Worm (Caenorhabditis elegans) whole organism, L1 larva: Measurements from ENCODE around the gene irld-25.

Experiments
- C04F5.9 ChIP-seq: sonication (generic microtip); optimal IDR thresholded peaks from 2 replicates; lab custom pipeline; 2016; ENCODE audit warnings: missing genetic modification characterization, missing compliant biosample characterization
- C16A3.4 ChIP-seq: fragments of 150-350 bp; optimal IDR thresholded peaks from 2 replicates; lab custom pipeline; 2014; ENCODE audit warnings: missing biosample characterization, missing genetic modification characterization
- C34B4.2 ChIP-seq: sonication (generic microtip); optimal IDR thresholded peaks from 2 replicates; lab custom pipeline; 2017; ENCODE audit warnings: mild to moderate bottlenecking, missing genetic modification characterization, missing compliant biosample characterization
- F16B12.6 ChIP-seq: fragments of 150-350 bp; optimal IDR thresholded peaks from 2 replicates; lab custom pipeline; 2014; ENCODE audit warnings: missing biosample characterization, missing genetic modification characterization
- Y116A8C.19 ChIP-seq: sonication (generic microtip); optimal IDR thresholded peaks from 2 replicates; lab custom pipeline; 2016; ENCODE audit warnings: missing compliant biosample characterization, missing genetic modification characterization, borderline replicate concordance
- aly-2 ChIP-seq: fragments of 150-350 bp; optimal IDR thresholded peaks from 2 replicates; lab custom pipeline; 2014; ENCODE audit warnings: missing biosample characterization, missing genetic modification characterization
- ceh-63 ChIP-seq: fragments of 200-800 bp; sonication (Bioruptor generic); optimal IDR thresholded peaks from 2 replicates; lab custom pipeline; 2018; ENCODE audit warnings: mild to moderate bottlenecking, missing genetic modification characterization, missing compliant biosample characterization
- ceh-8 ChIP-seq: fragments of 200-800 bp; sonication (Bioruptor generic); optimal IDR thresholded peaks from 2 replicates; lab custom pipeline; 2018; ENCODE audit warnings: mild to moderate bottlenecking, missing genetic modification characterization, moderate library complexity, missing compliant biosample characterization
- ceh-82 ChIP-seq, 3 experiments: fragments of 150-350 bp in 1 of 3; sonication (generic microtip) in 2 of 3; optimal IDR thresholded peaks; 2 replicates each; lab custom pipeline; 2014 to 2017; ENCODE audit warnings: missing biosample characterization in 3 of 3, missing genetic modification characterization in 3 of 3
- ceh-88 ChIP-seq: fragments of 200-800 bp; sonication (Bioruptor generic); IDR thresholded peaks from 2 replicates; pipeline ENCODE4 v1.3.6; 2022; ENCODE audit warnings: missing genetic modification characterization, missing compliant biosample characterization
- ceh-90 ChIP-seq: sonication (generic microtip); optimal IDR thresholded peaks from 2 replicates; lab custom pipeline; 2016; ENCODE audit warnings: missing genetic modification characterization, missing compliant biosample characterization
- dpl-1 ChIP-seq, 3 experiments: fragments of 150-350 bp in 2 of 3; sonication (generic microtip) in 1 of 3; optimal IDR thresholded peaks; 2 replicates each; lab custom pipeline; 2014 to 2017; ENCODE audit warnings: missing biosample characterization in 3 of 3, missing genetic modification characterization in 3 of 3, missing genetic modification reagents in 3 of 3
- efl-1 ChIP-seq, 4 experiments: fragments of 150-350 bp; optimal IDR thresholded peaks in 3 of 4; peaks in 1 of 4; 1 replicate in 1 of 4; 2 replicates in 3 of 4; lab custom pipeline; 2014; ENCODE audit warnings: missing biosample characterization in 2 of 4, missing genetic modification characterization in 2 of 4, missing genetic modification reagents in 2 of 4
- efl-3 ChIP-seq: fragments of 200-800 bp; sonication (Bioruptor generic); optimal IDR thresholded peaks from 2 replicates; lab custom pipeline; 2018; ENCODE audit warnings: mild to moderate bottlenecking, missing genetic modification characterization, missing compliant biosample characterization
- egl-13 ChIP-seq: sonication (generic microtip); optimal IDR thresholded peaks from 2 replicates; lab custom pipeline; 2016; ENCODE audit warnings: missing genotype, missing genetic modification reagents, missing genetic modification characterization, missing compliant biosample characterization
- elt-2 ChIP-seq: sonication (generic microtip); optimal IDR thresholded peaks from 2 replicates; lab custom pipeline; 2016; ENCODE audit warnings: missing genetic modification characterization, mild to moderate bottlenecking, inconsistent platforms, missing compliant biosample characterization, missing genetic modification reagents
- ets-5 ChIP-seq: fragments of 200-800 bp; sonication (Bioruptor generic); IDR thresholded peaks from 2 replicates; pipeline ENCODE4 v1.3.6; 2022; ENCODE audit warnings: missing genetic modification characterization, missing compliant biosample characterization
- fkh-10 ChIP-seq: sonication (generic microtip); optimal IDR thresholded peaks from 2 replicates; lab custom pipeline; 2017; ENCODE audit warnings: missing biosample characterization, missing genetic modification reagents, missing genetic modification characterization
- fos-1 ChIP-seq: fragments of 150-350 bp; optimal IDR thresholded peaks from 2 replicates; lab custom pipeline; 2014; ENCODE audit warnings: missing biosample characterization, missing genetic modification characterization
- hlh-17 ChIP-seq: fragments of 200-800 bp; sonication (Bioruptor generic); optimal IDR thresholded peaks from 2 replicates; lab custom pipeline; 2018; ENCODE audit warnings: missing genetic modification characterization, mild to moderate bottlenecking, missing compliant biosample characterization, moderate library complexity, borderline replicate concordance
- hlh-4 ChIP-seq: sonication (generic microtip); optimal IDR thresholded peaks from 2 replicates; lab custom pipeline; 2016; ENCODE audit warnings: mild to moderate bottlenecking, missing genetic modification characterization, missing compliant biosample characterization
- isw-1 ChIP-seq: fragments of 200-800 bp; sonication (Bioruptor generic); IDR thresholded peaks from 2 replicates; pipeline ENCODE4 v1.3.6; 2022; ENCODE audit warnings: missing genetic modification characterization, missing compliant biosample characterization
- jun-1 ChIP-seq: fragments of 150-350 bp; optimal IDR thresholded peaks from 2 replicates; lab custom pipeline; 2014; ENCODE audit warnings: missing biosample characterization, missing genetic modification reagents, missing genetic modification characterization
- lin-13 ChIP-seq: fragments of 150-350 bp; optimal IDR thresholded peaks from 2 replicates; lab custom pipeline; 2014; ENCODE audit warnings: missing biosample characterization, missing genetic modification reagents, missing genetic modification characterization
- lin-14 ChIP-seq: fragments of 200-800 bp; sonication (Bioruptor generic); optimal IDR thresholded peaks from 2 replicates; lab custom pipeline; 2018; ENCODE audit warnings: mild to moderate bottlenecking, missing genetic modification characterization, moderate library complexity, missing compliant biosample characterization
- lin-15B ChIP-seq: fragments of 150-350 bp; sonication (generic microtip); optimal IDR thresholded peaks from 3 replicates; lab custom pipeline; 2014; ENCODE audit warnings: missing biosample characterization, missing genetic modification characterization
- lin-35 ChIP-seq, 2 experiments: fragments of 150-350 bp; optimal IDR thresholded peaks; 2 replicates each; lab custom pipeline; 2014; ENCODE audit warnings: missing biosample characterization in 2 of 2, missing genetic modification characterization in 2 of 2, missing genetic modification reagents in 2 of 2
- lir-3 ChIP-seq: sonication (generic microtip); optimal IDR thresholded peaks from 2 replicates; lab custom pipeline; 2016; ENCODE audit warnings: mild to moderate bottlenecking, missing genetic modification characterization, moderate library complexity, missing compliant biosample characterization; ENCODE audit not compliant: poor library complexity
- mab-9 ChIP-seq: fragments of 200-800 bp; sonication (Bioruptor generic); IDR thresholded peaks from 2 replicates; pipeline ENCODE4 v1.3.6; 2022; ENCODE audit warnings: missing genetic modification reagents, missing genetic modification characterization, missing compliant biosample characterization
- mef-2 ChIP-seq: fragments of 150-350 bp; optimal IDR thresholded peaks from 2 replicates; lab custom pipeline; 2014; ENCODE audit warnings: missing biosample characterization, missing genetic modification characterization
- nhr-11 ChIP-seq: fragments of 150-350 bp; optimal IDR thresholded peaks from 2 replicates; lab custom pipeline; 2014; ENCODE audit warnings: missing biosample characterization, missing genetic modification characterization
- nhr-19 ChIP-seq: fragments of 200-800 bp; sonication (Bioruptor generic); conservative IDR thresholded peaks from 2 replicates; pipeline ENCODE4 v1.3.6; 2022; ENCODE audit warnings: missing genetic modification characterization, missing compliant biosample characterization
- nhr-47 ChIP-seq: sonication (generic microtip); optimal IDR thresholded peaks from 2 replicates; lab custom pipeline; 2016; ENCODE audit warnings: mild to moderate bottlenecking, missing genetic modification characterization, moderate library complexity, missing compliant biosample characterization
- nhr-77 ChIP-seq: fragments of 150-350 bp; optimal IDR thresholded peaks from 2 replicates; lab custom pipeline; 2014; ENCODE audit warnings: missing biosample characterization, missing genetic modification characterization
- nhr-85 ChIP-seq: sonication (generic microtip); peaks from one replicate; lab custom pipeline; 2016; ENCODE audit warnings: missing genetic modification characterization, inconsistent platforms, missing compliant biosample characterization
- pqm-1 ChIP-seq: sonication (generic microtip); optimal IDR thresholded peaks from 3 replicates; lab custom pipeline; 2017; ENCODE audit warnings: missing biosample characterization, missing genetic modification characterization
- rnt-1 ChIP-seq: sonication (generic microtip); optimal IDR thresholded peaks from 2 replicates; lab custom pipeline; 2016; ENCODE audit warnings: mild to moderate bottlenecking, missing genetic modification characterization, moderate library complexity, missing compliant biosample characterization
- sox-4 ChIP-seq: sonication (generic microtip); optimal IDR thresholded peaks from 2 replicates; lab custom pipeline; 2016; ENCODE audit warnings: missing genetic modification characterization, missing compliant biosample characterization
- sptf-1 ChIP-seq: fragments of 150-350 bp; optimal IDR thresholded peaks from 2 replicates; lab custom pipeline; 2014; ENCODE audit warnings: missing biosample characterization, missing genetic modification characterization
- sup-37 ChIP-seq: fragments of 200-800 bp; sonication (Bioruptor generic); optimal IDR thresholded peaks from 2 replicates; lab custom pipeline; 2018; ENCODE audit warnings: mild to moderate bottlenecking, missing genetic modification characterization, missing compliant biosample characterization
- swsn-7 ChIP-seq: sonication (generic microtip); optimal IDR thresholded peaks from 2 replicates; lab custom pipeline; 2016; ENCODE audit warnings: missing genetic modification characterization, missing compliant biosample characterization
- tbx-2 ChIP-seq: sonication (generic microtip); optimal IDR thresholded peaks from 2 replicates; lab custom pipeline; 2016; ENCODE audit warnings: missing genetic modification characterization, missing compliant biosample characterization
- tlp-1 ChIP-seq: fragments of 150-350 bp; optimal IDR thresholded peaks from 2 replicates; lab custom pipeline; 2014; ENCODE audit warnings: missing biosample characterization, missing genetic modification characterization
- unc-30 ChIP-seq: sonication (generic microtip); optimal IDR thresholded peaks from 2 replicates; lab custom pipeline; 2017; ENCODE audit warnings: missing biosample characterization, missing genetic modification characterization
- unc-86 ChIP-seq: sonication (generic microtip); optimal IDR thresholded peaks from 2 replicates; lab custom pipeline; 2016; ENCODE audit warnings: missing genetic modification characterization, missing compliant biosample characterization
- unc-98 ChIP-seq: fragments of 200-800 bp; sonication (Bioruptor generic); IDR thresholded peaks from 2 replicates; pipeline ENCODE4 v1.3.6; 2022; ENCODE audit warnings: missing genetic modification characterization, missing compliant biosample characterization
- vab-15 ChIP-seq: sonication (generic microtip); optimal IDR thresholded peaks from 2 replicates; lab custom pipeline; 2017; ENCODE audit warnings: missing genotype, mild to moderate bottlenecking, missing genetic modification characterization, missing compliant biosample characterization
- xbp-1 ChIP-seq: sonication (generic microtip); optimal IDR thresholded peaks from 2 replicates; lab custom pipeline; 2016; ENCODE audit warnings: missing genetic modification characterization, missing compliant biosample characterization
- zag-1 ChIP-seq: fragments of 150-350 bp; optimal IDR thresholded peaks from 2 replicates; lab custom pipeline; 2014; ENCODE audit warnings: missing biosample characterization, missing genetic modification characterization
- zip-4 ChIP-seq: fragments of 200-800 bp; sonication (Bioruptor generic); optimal IDR thresholded peaks from 2 replicates; lab custom pipeline; 2018; ENCODE audit warnings: mild to moderate bottlenecking, missing genetic modification characterization, moderate library complexity, missing compliant biosample characterization

The irld-25 gene

DNA sequence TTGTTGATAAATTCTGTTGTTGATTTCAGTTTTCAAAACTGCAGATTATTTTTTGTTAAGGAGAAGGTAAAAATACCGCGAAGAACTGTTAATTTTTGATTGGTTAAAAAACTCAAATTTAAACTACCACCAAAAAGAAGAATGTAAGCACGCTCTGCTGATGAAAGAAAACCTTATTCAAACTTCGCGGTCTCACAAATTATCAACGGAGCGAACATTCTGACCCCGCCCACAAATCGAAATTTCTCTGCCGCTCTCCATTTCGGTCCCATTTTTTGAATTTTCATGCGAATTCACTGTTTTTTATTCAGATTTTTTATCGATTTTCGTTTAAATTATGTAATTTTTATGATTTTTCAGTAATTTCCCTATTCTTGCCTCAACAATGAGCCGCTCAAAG, 31.9 kb upstream of the irld-25 start, which contains the start of gene cyn-3 (continued):
- no peak for TF ChIP-seq unc-30 (tag; lab: Kevin White, UChicago)
- peak; percentile 92 for TF ChIP-seq xbp-1 (tag; lab: Kevin White, UChicago)
- TF ChIP-seq dpl-1 (GFP tag; optimal IDR thresholded peaks at IDR 0.05; lab: Kevin White, UChicago): peak; percentile 99
- peak; percentile 91 to 100 for TF ChIP-seq efl-1 (optimal IDR thresholded peaks at IDR 0.05; lab: Kevin White, UChicago)
- TF ChIP-seq efl-1 (GFP tag; optimal IDR thresholded peaks at IDR 0.05 in 1 of 2; lab: Kevin White, UChicago): peak; percentile 99 to 100
- TF ChIP-seq sup-37 (GFP tag; lab: Kevin White, UChicago): peak; percentile 32
- peak; percentile 96 for TF ChIP-seq lin-15B (tag; lab: Kevin White, UChicago)
- TF ChIP-seq egl-13 (tag; lab: Kevin White, UChicago): peak; percentile 79
- peak; percentile 92 for TF ChIP-seq rnt-1
- TF ChIP-seq efl-3 (GFP tag; lab: Kevin White, UChicago): no peak
- TF ChIP-seq elt-2 (tag; lab: Kevin White, UChicago): peak; percentile 37
- peak; percentile 10 for TF ChIP-seq ceh-8 (GFP tag; lab: Kevin White, UChicago)
- peak; percentile 90 for TF ChIP-seq fos-1 (tag; lab: Kevin White, UChicago)
- TF ChIP-seq hlh-17: no peak
- peak; percentile 52 for TF ChIP-seq zip-4 (GFP tag; lab: Kevin White, UChicago)
- TF ChIP-seq nhr-47 (tag; lab: Kevin White, UChicago): peak; percentile 95
- TF ChIP-seq pqm-1: no peak
- peak; percentile 64 for TF ChIP-seq lir-3 (tag; lab: Kevin White, UChicago)
- peak; percentile 73 for TF ChIP-seq sox-4 (tag; lab: Kevin White, UChicago)
- no peak for TF ChIP-seq C04F5.9 (tag; lab: Kevin White, UChicago)
- TF ChIP-seq Y116A8C.19 (tag; lab: Kevin White, UChicago): no peak
- 0 out of 2 replicates have a peak, but pooled peaks have one; percentile 26 for TF ChIP-seq mab-9
- TF ChIP-seq isw-1: peak; percentile 91
- TF ChIP-seq F16B12.6: peak; percentile 74
- TF ChIP-seq ets-5 (GFP tag; lab: Robert Waterston, UW): no peak
- no peak for TF ChIP-seq ceh-63 (GFP tag; lab: Kevin White, UChicago)
- peak; percentile 100 for TF ChIP-seq lin-35 (GFP tag; optimal IDR thresholded peaks at IDR 0.05; lab: Kevin White, UChicago)
- peak; percentile 83 for TF ChIP-seq aly-2
- peak; percentile 56 for TF ChIP-seq fkh-10
- TF ChIP-seq zag-1 (tag; lab: Kevin White, UChicago): no peak
- TF ChIP-seq ceh-90 (tag; lab: Kevin White, UChicago): no peak
- TF ChIP-seq jun-1 (tag; lab: Kevin White, UChicago): peak; percentile 88
- TF ChIP-seq nhr-11 (tag; lab: Kevin White, UChicago): peak; percentile 50
- no peak for TF ChIP-seq tlp-1 (tag; lab: Kevin White, UChicago)
- TF ChIP-seq vab-15 (tag; lab: Kevin White, UChicago): peak; percentile 57
- TF ChIP-seq sptf-1 (tag; lab: Kevin White, UChicago): no peak
- TF ChIP-seq ceh-82 (tag; optimal IDR thresholded peaks at IDR 0.05; lab: Kevin White, UChicago): peak; percentile 80 to 95 (median 81)
- peak; percentile 92 for TF ChIP-seq lin-14 (GFP tag; lab: Kevin White, UChicago)
- peak; percentile 92 for TF ChIP-seq nhr-19 (GFP tag; lab: Robert Waterston, UW)

DNA sequence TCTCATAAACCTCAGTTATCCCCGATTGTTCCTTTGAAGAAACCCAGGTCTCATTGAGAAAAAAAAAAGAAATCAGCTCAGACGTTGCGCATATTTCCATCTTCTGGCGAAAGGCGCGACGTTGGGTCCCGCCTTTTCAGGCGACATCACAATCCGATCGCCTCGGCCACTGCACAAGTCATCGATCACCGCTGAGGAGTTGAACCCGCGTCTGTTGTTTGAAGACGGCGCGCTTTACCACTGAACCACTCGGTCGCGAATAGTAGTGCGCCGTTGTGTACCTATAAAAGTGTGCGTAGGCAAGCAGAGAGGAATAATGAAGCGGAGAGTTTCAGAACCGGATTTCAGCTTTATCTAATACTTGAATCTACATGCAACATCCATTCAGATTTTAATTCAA, 30.5 kb upstream of the irld-25 start, which contains the start of gene Y75B12B.11:
TSS of gene Y75B12B.11 (plus strand) at position 394 of the 400 bp plus-strand sequence.
- peak; percentile 39 for TF ChIP-seq mef-2 (tag; lab: Kevin White, UChicago)
- TF ChIP-seq nhr-85 (tag; lab: Kevin White, UChicago): peak; percentile 82
- TF ChIP-seq nhr-11 (tag; lab: Kevin White, UChicago): no peak
- TF ChIP-seq unc-30 (tag; lab: Kevin White, UChicago): no peak
- no peak for TF ChIP-seq hlh-17
- no peak for TF ChIP-seq sox-4 (tag; lab: Kevin White, UChicago)
- peak; percentile 24 for TF ChIP-seq C04F5.9 (tag; lab: Kevin White, UChicago)
- peak; percentile 66 for TF ChIP-seq tbx-2 (tag; lab: Kevin White, UChicago)
- TF ChIP-seq C34B4.2 (tag; lab: Kevin White, UChicago): peak; percentile 29
- TF ChIP-seq aly-2: no peak
- TF ChIP-seq C16A3.4 (tag; lab: Kevin White, UChicago): peak; percentile 69
- TF ChIP-seq unc-98: no peak
- TF ChIP-seq tlp-1 (tag; lab: Kevin White, UChicago): no peak
- TF ChIP-seq unc-86 (tag; lab: Kevin White, UChicago): peak; percentile 40
- peak; percentile 70 for TF ChIP-seq swsn-7 (tag; lab: Kevin White, UChicago)
- no peak for TF ChIP-seq efl-3 (GFP tag; lab: Kevin White, UChicago)
- no peak for TF ChIP-seq hlh-4 (tag; lab: Kevin White, UChicago)
- peak; percentile 34 for TF ChIP-seq F16B12.6
- TF ChIP-seq fos-1 (tag; lab: Kevin White, UChicago): peak; percentile 16
- peak; percentile 34 for TF ChIP-seq lin-13 (GFP tag; lab: Kevin White, UChicago)
- TF ChIP-seq ceh-88 (GFP tag; lab: Robert Waterston, UW): no peak
- TF ChIP-seq ceh-8 (GFP tag; lab: Kevin White, UChicago): no peak
- TF ChIP-seq nhr-77 (tag; lab: Kevin White, UChicago): peak; percentile 45
- TF ChIP-seq sptf-1 (tag; lab: Kevin White, UChicago): no peak
